Worm (Caenorhabditis elegans): Measurements from ENCODE around the gene F58G6.7.

ce11 chrIV:9647789-9648361 lies 6.2 kb upstream of the F58G6.7 start, which contains the start of gene amph-1:
- TF ChIP-seq ref-1 (GFP tag; conservative IDR thresholded peaks at IDR 0.05) (no peak), cog-1 (tag; optimal IDR thresholded peaks at IDR 0.05) (no peak), ztf-29 (GFP tag; IDR thresholded peaks at IDR 0.05) (no peak), med-1 (GFP tag; optimal IDR thresholded peaks at IDR 0.05; ENCODE audit: insufficient read depth) (no peak), flt-1 (GFP tag; IDR thresholded peaks at IDR 0.05) (no peak), tab-1 (GFP tag; IDR thresholded peaks at IDR 0.05) (no peak)
